Fruit fly (Drosophila melanogaster): ENCODE results near the gene CG46339.
A peak's percentile ranks its signal among the peaks of the same experiment; 100 is the strongest.

CG46339 gene

dm6 chr3R:26915463-26915925, at the start of gene CG46339 (continued):
- TF ChIP-seq CG8388 (GFP tag; optimal IDR thresholded peaks at IDR 0.05), result peak; percentile 27
- no peak for TF ChIP-seq C15 (GFP tag; IDR thresholded peaks at IDR 0.05)
- no peak for TF ChIP-seq Hr78 (GFP tag; optimal IDR thresholded peaks at IDR 0.05)
- TF ChIP-seq ind (GFP tag; optimal IDR thresholded peaks at IDR 0.05), result peak; percentile 50
- peak; percentile 53 for TF ChIP-seq CG2712 (tag; optimal IDR thresholded peaks at IDR 0.05)
- TF ChIP-seq CG1602 (GFP tag; optimal IDR thresholded peaks at IDR 0.05), result no peak
- no peak for TF ChIP-seq wdn (GFP tag; IDR thresholded peaks at IDR 0.05)
- TF ChIP-seq crc (GFP tag; optimal IDR thresholded peaks at IDR 0.05), result no peak
- peak; percentile 49 for TF ChIP-seq tap (tag; optimal IDR thresholded peaks at IDR 0.05)
- TF ChIP-seq CkIIα-i1 (GFP tag; IDR thresholded peaks at IDR 0.05), result no peak
- peak; percentile 24 for TF ChIP-seq tin (GFP tag; optimal IDR thresholded peaks at IDR 0.05)
- TF ChIP-seq caup (GFP tag; optimal IDR thresholded peaks at IDR 0.05; ENCODE audit: severe bottlenecking), result peak; percentile 94
- peak; percentile 17 for TF ChIP-seq CG12391 (tag; optimal IDR thresholded peaks at IDR 0.05)
- TF ChIP-seq CG8359 (GFP tag; optimal IDR thresholded peaks at IDR 0.05; ENCODE audit: borderline replicate concordance), result no peak
- no peak for TF ChIP-seq CG30020 (tag; optimal IDR thresholded peaks at IDR 0.05)
- TF ChIP-seq oc (tag; optimal IDR thresholded peaks at IDR 0.05), result no peak
- TF ChIP-seq ems (GFP tag; optimal IDR thresholded peaks at IDR 0.05), result peak; percentile 12
- peak; percentile 65 for TF ChIP-seq CG12769 (tag; optimal IDR thresholded peaks at IDR 0.05)
- TF ChIP-seq CG13296 (GFP tag; optimal IDR thresholded peaks at IDR 0.05), result peak; percentile 82
- TF ChIP-seq CG2120 (GFP tag; optimal IDR thresholded peaks at IDR 0.05), result peak; percentile 54
- peak; percentile 84 for TF ChIP-seq HLHmδ (GFP tag; optimal IDR thresholded peaks at IDR 0.05)
- TF ChIP-seq Awh (GFP tag; IDR thresholded peaks at IDR 0.05), result no peak; the same call in 1 of the 2 replicates
- TF ChIP-seq Ets97D (GFP tag; optimal IDR thresholded peaks at IDR 0.05), result peak; percentile 23
- TF ChIP-seq Fer1 (GFP tag; optimal IDR thresholded peaks at IDR 0.05), result peak; percentile 92
- peak; percentile 68 for TF ChIP-seq cwo (GFP tag; optimal IDR thresholded peaks at IDR 0.05)
- TF ChIP-seq chif (GFP tag; optimal IDR thresholded peaks at IDR 0.05), result no peak
- peak; percentile 25 for TF ChIP-seq HLH54F (GFP tag; optimal IDR thresholded peaks at IDR 0.05)
- no peak for TF ChIP-seq Chrac-16 (GFP tag; optimal IDR thresholded peaks at IDR 0.05)
- TF ChIP-seq dan (GFP tag; IDR thresholded peaks at IDR 0.05), result no peak
- TF ChIP-seq usp (GFP tag; optimal IDR thresholded peaks at IDR 0.05), result no peak
- TF ChIP-seq Xbp1 (GFP tag; optimal IDR thresholded peaks at IDR 0.05), result no peak
- TF ChIP-seq eve (GFP tag; optimal IDR thresholded peaks at IDR 0.05), result no peak
- TF ChIP-seq CG42726 (GFP tag; IDR thresholded peaks at IDR 0.05; ENCODE audit: partially characterized antibody), result peak; percentile 67; the same call in 1 of the 2 replicates
- no peak for TF ChIP-seq CG17186 (GFP tag; optimal IDR thresholded peaks at IDR 0.05)
- TF ChIP-seq dm (GFP tag; optimal IDR thresholded peaks at IDR 0.05), result no peak
- TF ChIP-seq pho (GFP tag; optimal IDR thresholded peaks at IDR 0.05), result peak; percentile 63
- TF ChIP-seq CG17361 (GFP tag; IDR thresholded peaks at IDR 0.05), result peak; percentile 72; the same call in 2 of the 3 replicates
- TF ChIP-seq Rx (GFP tag; IDR thresholded peaks at IDR 0.05), result no peak
- TF ChIP-seq E2f1 (GFP tag; IDR thresholded peaks at IDR 0.05), result no peak
- TF ChIP-seq gcm (GFP tag; optimal IDR thresholded peaks at IDR 0.05), result peak; percentile 24
- peak; percentile 74 for TF ChIP-seq Hey (tag; optimal IDR thresholded peaks at IDR 0.05)
- peak; percentile 68 for TF ChIP-seq nom (GFP tag; optimal IDR thresholded peaks at IDR 0.05)
- no peak for TF ChIP-seq CG14667 (GFP tag; IDR thresholded peaks at IDR 0.05)
- TF ChIP-seq CG2199 (GFP tag; IDR thresholded peaks at IDR 0.05), result 0 out of 3 replicates have a peak, but pooled peaks have one; percentile 41
- TF ChIP-seq abd-A (tag; optimal IDR thresholded peaks at IDR 0.05), result peak; percentile 79
- no peak for TF ChIP-seq cg (GFP tag; optimal IDR thresholded peaks at IDR 0.05)
- TF ChIP-seq Sox100B (GFP tag; optimal IDR thresholded peaks at IDR 0.05), result peak; percentile 47
- TF ChIP-seq sens (GFP tag), result peak; percentile 45
- TF ChIP-seq CG7839 (tag; optimal IDR thresholded peaks at IDR 0.05), result peak; percentile 18
- TF ChIP-seq bigmax (GFP tag; optimal IDR thresholded peaks at IDR 0.05), result peak; percentile 42
- peak; percentile 60 for TF ChIP-seq ara (GFP tag; IDR thresholded peaks at IDR 0.05)
